Worm (Caenorhabditis elegans): ENCODE results near the gene rpn-12.

The rpn-12 gene

DNA sequence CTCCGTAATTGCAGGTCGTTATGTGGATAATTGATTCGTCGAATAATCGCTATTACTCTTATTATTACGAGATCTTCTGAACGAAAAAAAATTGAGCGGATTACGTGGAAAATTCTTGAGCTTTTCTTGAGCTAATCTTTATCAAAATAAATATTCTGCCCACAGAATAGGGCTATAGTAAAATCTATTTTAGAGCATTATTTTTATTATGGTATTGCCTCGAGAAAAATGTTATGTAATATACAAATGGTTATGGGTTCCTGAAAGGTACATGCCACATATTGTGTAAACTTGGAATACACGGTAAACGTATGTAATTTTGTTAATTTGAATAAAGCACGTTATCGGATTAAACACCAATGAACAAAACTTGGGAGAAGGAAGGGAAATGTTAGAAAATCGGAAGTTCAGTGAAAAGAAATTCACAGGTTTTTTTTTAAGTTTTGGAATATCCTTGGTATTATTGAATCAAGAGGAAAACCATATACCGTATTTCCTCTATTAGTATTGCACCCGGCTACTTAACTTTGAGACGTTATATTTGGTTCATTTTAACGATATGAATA is 15.7 kb upstream of the rpn-12 start (continued):
- TF ChIP-seq F49E8.2 (tag; optimal IDR thresholded peaks at IDR 0.05; ENCODE audit: borderline replicate concordance) = no peak
- TF ChIP-seq ZK337.2 (GFP tag; IDR thresholded peaks at IDR 0.05) = no peak
- no peak for TF ChIP-seq ces-1 (GFP tag; optimal IDR thresholded peaks at IDR 0.05)
- no peak for TF ChIP-seq zip-2 (tag; optimal IDR thresholded peaks at IDR 0.05)
- TF ChIP-seq pha-4 (GFP tag; IDR thresholded peaks at IDR 0.05) = 0 out of 2 replicates have a peak, but pooled peaks have one; percentile 15
- no peak for TF ChIP-seq pha-4 (tag; optimal IDR thresholded peaks at IDR 0.05)
- TF ChIP-seq nhr-237 (tag; optimal IDR thresholded peaks at IDR 0.05) = no peak
- TF ChIP-seq hlh-11 (tag; optimal IDR thresholded peaks at IDR 0.05) = no peak
- no peak for TF ChIP-seq attf-4 (tag; optimal IDR thresholded peaks at IDR 0.05)
- no peak for TF ChIP-seq pqm-1 (tag; optimal IDR thresholded peaks at IDR 0.05)
- TF ChIP-seq daf-8 (GFP tag; IDR thresholded peaks at IDR 0.05) = no peak
- no peak for TF ChIP-seq ctbp-1 (GFP tag; IDR thresholded peaks at IDR 0.05)
- TF ChIP-seq hmg-1.1 (GFP tag; IDR thresholded peaks at IDR 0.05) = 0 out of 2 replicates have a peak, but pooled peaks have one; percentile 8
- no peak for TF ChIP-seq F10B5.3 (tag; optimal IDR thresholded peaks at IDR 0.05)
- peak; percentile 62; the same call in 1 of the 2 replicates for TF ChIP-seq T26A8.4 (GFP tag; IDR thresholded peaks at IDR 0.05)
- TF ChIP-seq mdt-29 (GFP tag; IDR thresholded peaks at IDR 0.05) = 0 out of 2 replicates have a peak, but pooled peaks have one; percentile 10
- TF ChIP-seq hif-1 (tag; optimal IDR thresholded peaks at IDR 0.05) = peak in 1 of 2 experiments; percentile 7
- TF ChIP-seq unc-62 (GFP tag; optimal IDR thresholded peaks at IDR 0.05 in 1 of 2) = peak in 1 of 2 experiments; percentile 78
- no peak for TF ChIP-seq unc-62 (tag; optimal IDR thresholded peaks at IDR 0.05)
- TF ChIP-seq jun-1 (tag; optimal IDR thresholded peaks at IDR 0.05) = no peak
- no peak for TF ChIP-seq madf-5 (GFP tag; IDR thresholded peaks at IDR 0.05)
- no peak for TF ChIP-seq lir-3 (tag; optimal IDR thresholded peaks at IDR 0.05)
- peak; percentile 61 for TF ChIP-seq ama-1 (optimal IDR thresholded peaks at IDR 0.05)
- peak; percentile 50 for TF ChIP-seq mep-1 (tag; optimal IDR thresholded peaks at IDR 0.05)
- no peak for TF ChIP-seq vab-7 (GFP tag; IDR thresholded peaks at IDR 0.05)
- TF ChIP-seq sdz-12 (GFP tag; optimal IDR thresholded peaks at IDR 0.05) = no peak
- TF ChIP-seq nhr-76 (tag; optimal IDR thresholded peaks at IDR 0.05) = no peak
- TF ChIP-seq zfp-2 (tag; optimal IDR thresholded peaks at IDR 0.05) = no peak
- TF ChIP-seq zfp-3 (GFP tag; conservative IDR thresholded peaks at IDR 0.05) = no peak
- TF ChIP-seq mxl-3 (GFP tag; optimal IDR thresholded peaks at IDR 0.05) = no peak
- no peak for TF ChIP-seq ztf-7 (tag; optimal IDR thresholded peaks at IDR 0.05)

DNA sequence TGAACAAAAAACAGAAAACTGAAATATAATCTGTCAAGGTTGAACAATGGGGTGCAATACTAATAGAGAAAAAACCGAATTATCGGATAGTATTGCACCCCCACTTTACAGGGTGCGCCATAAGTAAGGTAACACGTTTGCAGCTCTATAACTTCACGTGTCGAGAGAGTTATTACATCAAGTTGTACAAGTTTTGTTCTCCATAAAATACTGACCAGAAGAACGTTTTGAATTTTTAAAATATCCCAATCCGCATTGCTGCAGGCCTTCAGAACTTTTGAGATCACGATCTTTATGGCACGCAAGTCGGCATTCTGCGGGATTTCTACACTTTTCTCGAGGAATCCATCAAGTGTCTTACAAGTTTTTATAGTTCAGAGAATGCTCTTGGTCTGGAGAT is 15.1 kb upstream of the rpn-12 start:
- no peak for TF ChIP-seq lin-1 (GFP tag; IDR thresholded peaks at IDR 0.05)
- TF ChIP-seq ces-1 (GFP tag; optimal IDR thresholded peaks at IDR 0.05) = no peak
- peak; percentile 24 for TF ChIP-seq nhr-102 (tag; optimal IDR thresholded peaks at IDR 0.05)
- TF ChIP-seq mes-2 (tag; optimal IDR thresholded peaks at IDR 0.05; ENCODE audit: poor library complexity, severe bottlenecking) = peak; percentile 2
- TF ChIP-seq Y48G9A.11 (GFP tag; IDR thresholded peaks at IDR 0.05) = no peak
- TF ChIP-seq T26A8.4 (GFP tag; IDR thresholded peaks at IDR 0.05) = 0 out of 2 replicates have a peak, but pooled peaks have one; percentile 52
- peak; percentile 0 for TF ChIP-seq F37D6.2 (tag; optimal IDR thresholded peaks at IDR 0.05)
- TF ChIP-seq lin-38 (GFP tag; IDR thresholded peaks at IDR 0.05) = peak; percentile 41
- no peak for TF ChIP-seq nhr-28 (tag; optimal IDR thresholded peaks at IDR 0.05)

DNA sequence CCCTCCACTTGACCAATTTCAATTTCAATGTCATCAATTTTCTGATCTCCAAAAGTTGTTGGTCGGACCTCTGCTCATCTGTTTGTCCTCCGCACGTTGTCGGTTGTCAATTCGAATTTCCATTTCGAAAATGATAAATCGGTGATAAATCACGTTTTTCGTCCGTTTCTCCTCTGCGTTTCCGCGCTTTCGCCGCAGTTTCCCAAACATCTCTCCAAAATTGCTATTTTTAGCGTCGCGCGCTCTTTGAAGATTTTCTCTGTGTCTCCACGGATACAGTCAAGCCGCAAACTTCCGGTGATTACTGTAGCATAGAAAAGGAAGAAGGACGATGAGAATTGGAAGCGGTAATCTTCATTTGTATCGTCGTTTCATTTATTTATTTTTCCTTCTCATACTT is 10.9 kb upstream of the rpn-12 start:
- TF ChIP-seq zip-11 (GFP tag; IDR thresholded peaks at IDR 0.05) (no peak), nhr-28 (tag; optimal IDR thresholded peaks at IDR 0.05) (peak; percentile 59), mdt-29 (GFP tag; IDR thresholded peaks at IDR 0.05) (no peak), attf-4 (tag; optimal IDR thresholded peaks at IDR 0.05) (no peak), lin-39 (tag; optimal IDR thresholded peaks at IDR 0.05) (no peak), dmd-8 (GFP tag; IDR thresholded peaks at IDR 0.05) (no peak), ZK337.2 (GFP tag; IDR thresholded peaks at IDR 0.05) (no peak), mep-1 (tag; optimal IDR thresholded peaks at IDR 0.05) (no peak), D1046.2 (GFP tag; IDR thresholded peaks at IDR 0.05) (no peak), F26F4.8 (GFP tag; conservative IDR thresholded peaks at IDR 0.05) (no peak), spr-1 (tag; optimal IDR thresholded peaks at IDR 0.05) (no peak), F10B5.3 (tag; optimal IDR thresholded peaks at IDR 0.05) (no peak), Y5F2A.4 (GFP tag; optimal IDR thresholded peaks at IDR 0.05) (no peak), T20F7.1 (GFP tag; optimal IDR thresholded peaks at IDR 0.05) (no peak), spr-3 (GFP tag; optimal IDR thresholded peaks at IDR 0.05) (no peak), hlh-30 (tag; optimal IDR thresholded peaks at IDR 0.05; ENCODE audit: insufficient read depth) (peak; percentile 5), unc-39 (tag; optimal IDR thresholded peaks at IDR 0.05) (no peak), F37D6.2 (tag; optimal IDR thresholded peaks at IDR 0.05) (no peak), jun-1 (tag; optimal IDR thresholded peaks at IDR 0.05) (no peak)
